Fruit fly (Drosophila melanogaster) whole organism, pupa: Measurements from ENCODE around the gene Cfp1.

ENCODE experiments used
- CG32121 ChIP-seq: fragments of 200-800 bp; sonication (Bioruptor generic); IDR thresholded peaks from 2 replicates; pipeline ENCODE4 v1.3.6; 2022; ENCODE audit warnings: missing biosample characterization, missing genetic modification characterization
- CG34367 ChIP-seq: fragments of 200-800 bp; sonication (Bioruptor generic); optimal IDR thresholded peaks from 2 replicates; lab custom pipeline; 2018; ENCODE audit warnings: missing biosample characterization, mild to moderate bottlenecking, missing genetic modification characterization
- CG4496 ChIP-seq: fragments of 200-800 bp; sonication (Bioruptor generic); IDR thresholded peaks from 3 replicates; pipeline ENCODE4 v1.3.6; 2022; ENCODE audit warnings: missing biosample characterization, missing genetic modification characterization
- CG8159 ChIP-seq: fragments of 200-800 bp; sonication (Bioruptor generic); optimal IDR thresholded peaks from 3 replicates; lab custom pipeline; 2018; ENCODE audit warnings: missing biosample characterization, mild to moderate bottlenecking, missing genetic modification characterization, moderate library complexity
- EcR ChIP-seq: fragments of 200-800 bp; sonication (Bioruptor generic); optimal IDR thresholded peaks from 3 replicates; lab custom pipeline; 2019; ENCODE audit warnings: missing biosample characterization, missing genetic modification characterization, mild to moderate bottlenecking, moderate library complexity, missing genetic modification reagents
- Snoo ChIP-seq: fragments of 200-800 bp; sonication (Bioruptor generic); optimal IDR thresholded peaks from 3 replicates; lab custom pipeline; 2017; ENCODE audit warnings: missing biosample characterization, mild to moderate bottlenecking, missing genetic modification characterization, inconsistent platforms
- gl ChIP-seq: fragments of 200-800 bp; sonication (Bioruptor generic); optimal IDR thresholded peaks from 2 replicates; lab custom pipeline; 2018; ENCODE audit warnings: missing biosample characterization, mild to moderate bottlenecking, missing genetic modification characterization
- rn ChIP-seq: fragments of 200-800 bp; sonication (Bioruptor generic); IDR thresholded peaks from 2 replicates; pipeline ENCODE4 v1.3.6; 2022; ENCODE audit warnings: missing biosample characterization, missing genetic modification characterization

dm6 chrX:9269825-9270224 lies 2.9 kb downstream of the Cfp1 start, which contains the start of gene CG17440:
- TF ChIP-seq EcR (no peak), gl (no peak), Snoo (tag; lab: Kevin White, UChicago) (no peak), CG4496 (GFP tag; lab: Robert Waterston, UW) (no peak), rn (GFP tag; lab: Robert Waterston, UW) (no peak), CG34367 (no peak), CG32121 (GFP tag; lab: Robert Waterston, UW) (no peak), CG8159 (no peak)
